Fruit fly (Drosophila melanogaster) ovary, adult (tissue): ENCODE data around the gene CG15141.

Experiments used
- CG17801 ChIP-seq: fragments of 200-800 bp; optimal IDR thresholded peaks from 2 replicates; lab custom pipeline; 2019; ENCODE audit warnings: missing biosample characterization, mild to moderate bottlenecking, missing genetic modification characterization, moderate library complexity; ENCODE audit not compliant: partially characterized antibody

CG15141 gene

dm6 chr2L:17410358-17410757 lies at the start of gene CG15141, which contains the start of gene Polr2J:
Gene CG15141, plus strand, starts transcription at chr2L:17410641.
Gene Polr2J, minus strand, starts transcription at chr2L:17410406.
- TF ChIP-seq CG17801: peak; percentile 84

dm6 chr2L:17363196-17363595 lies 47.2 kb upstream of the CG15141 start, which contains the start of gene CG31804:
Gene CG31804, plus strand, starts transcription at chr2L:17363496.
- TF ChIP-seq CG17801: no peak

dm6 chr2L:17368503-17368902 lies 41.9 kb upstream of the CG15141 start:
- no peak for TF ChIP-seq CG17801

- TF ChIP-seq CG17801: no peak
Measured at dm6 chr2L:17374832-17375231, 35.6 kb upstream of the CG15141 start.

- TF ChIP-seq CG17801: no peak
Measured at dm6 chr2L:17375955-17376659, 34.3 kb upstream of the CG15141 start.

- no peak for TF ChIP-seq CG17801
Measured at dm6 chr2L:17377818-17378217, 32.6 kb upstream of the CG15141 start.

dm6 chr2L:17378767-17379301 lies 31.6 kb upstream of the CG15141 start:
- peak; percentile 92 for TF ChIP-seq CG17801

- no peak for TF ChIP-seq CG17801
Measured at dm6 chr2L:17379844-17380243, 30.6 kb upstream of the CG15141 start.

- TF ChIP-seq CG17801: no peak
Measured at dm6 chr2L:17380508-17380907, 29.9 kb upstream of the CG15141 start.

- TF ChIP-seq CG17801: no peak
Measured at dm6 chr2L:17381075-17381474, 29.4 kb upstream of the CG15141 start.

- TF ChIP-seq CG17801: no peak
Measured at dm6 chr2L:17381616-17382015, 28.8 kb upstream of the CG15141 start.

dm6 chr2L:17382318-17382717 lies 28.1 kb upstream of the CG15141 start:
- TF ChIP-seq CG17801: no peak

- TF ChIP-seq CG17801: no peak
Measured at dm6 chr2L:17382783-17383182, 27.7 kb upstream of the CG15141 start.

- TF ChIP-seq CG17801: no peak
Measured at dm6 chr2L:17383588-17384308, 26.7 kb upstream of the CG15141 start, which contains the start of gene Lrch. Gene Lrch, minus strand, starts transcription at chr2L:17384115.

dm6 chr2L:17384331-17385220 lies 25.9 kb upstream of the CG15141 start, which contains the start of gene CLIP-190:
Gene CLIP-190, plus strand, starts transcription at chr2L:17384700.
- TF ChIP-seq CG17801: no peak

- TF ChIP-seq CG17801: peak; percentile 100
Measured at dm6 chr2L:17385221-17385529, 25.3 kb upstream of the CG15141 start.
